Worm (Caenorhabditis elegans) whole organism, L3 larva: ENCODE data around the gene T12G3.2.

Experiments used
- R02D3.7 ChIP-seq: fragments of 150-350 bp; optimal IDR thresholded peaks from 2 replicates; lab custom pipeline; 2014; ENCODE audit warnings: missing biosample characterization, missing genetic modification characterization
- ZK546.5 ChIP-seq: sonication (generic microtip); optimal IDR thresholded peaks from 2 replicates; lab custom pipeline; 2017; ENCODE audit warnings: missing biosample characterization, missing genetic modification characterization
- aly-2 ChIP-seq: fragments of 150-350 bp; optimal IDR thresholded peaks from 2 replicates; lab custom pipeline; 2014; ENCODE audit warnings: missing biosample characterization, missing genetic modification characterization
- ama-1 ChIP-seq: fragments of 150-350 bp; optimal IDR thresholded peaks from 2 replicates; lab custom pipeline; 2018
- ceh-16 ChIP-seq: sonication (generic microtip); optimal IDR thresholded peaks from 2 replicates; lab custom pipeline; 2017; ENCODE audit warnings: missing biosample characterization, missing genetic modification characterization
- ceh-28 ChIP-seq: fragments of 150-350 bp; optimal IDR thresholded peaks from 2 replicates; lab custom pipeline; 2014; ENCODE audit warnings: missing biosample characterization, missing genetic modification reagents, missing genetic modification characterization
- ceh-9 ChIP-seq: sonication (generic microtip); optimal IDR thresholded peaks from 2 replicates; lab custom pipeline; 2018; ENCODE audit warnings: missing biosample characterization, missing genetic modification characterization
- daf-12 ChIP-seq: fragments of 150-350 bp; optimal IDR thresholded peaks from 2 replicates; lab custom pipeline; 2014; ENCODE audit warnings: missing biosample characterization, missing genetic modification reagents, missing genetic modification characterization
- egl-27 ChIP-seq: sonication (generic microtip); optimal IDR thresholded peaks from 4 replicates; lab custom pipeline; 2017; ENCODE audit warnings: missing biosample characterization, missing genetic modification reagents, missing genetic modification characterization
- egl-5 ChIP-seq: fragments of 150-350 bp; optimal IDR thresholded peaks from 2 replicates; lab custom pipeline; 2017; ENCODE audit warnings: missing biosample characterization, missing genetic modification reagents, missing genetic modification characterization, inconsistent platforms
- elt-1 ChIP-seq: fragments of 150-350 bp; optimal IDR thresholded peaks from 2 replicates; lab custom pipeline; 2014; ENCODE audit warnings: missing biosample characterization, missing genetic modification characterization
- elt-2 ChIP-seq: sonication (generic microtip); optimal IDR thresholded peaks from 2 replicates; lab custom pipeline; 2016; ENCODE audit warnings: missing genetic modification reagents, mild to moderate bottlenecking, missing genetic modification characterization, missing compliant biosample characterization
- elt-3 ChIP-seq, 3 experiments: fragments of 150-350 bp in 1 of 3; sonication (generic microtip) in 2 of 3; optimal IDR thresholded peaks; 2 replicates in 2 of 3; 4 replicates in 1 of 3; lab custom pipeline; 2014 to 2017; ENCODE audit warnings: missing biosample characterization in 3 of 3, missing genetic modification characterization in 3 of 3
- eor-1 ChIP-seq, 2 experiments: fragments of 150-350 bp; optimal IDR thresholded peaks; 2 replicates each; lab custom pipeline; 2014 to 2018; ENCODE audit warnings: missing biosample characterization in 2 of 2, missing genetic modification characterization in 2 of 2
- fkh-10 ChIP-seq: sonication (generic microtip); optimal IDR thresholded peaks from 2 replicates; lab custom pipeline; 2017; ENCODE audit warnings: missing biosample characterization, missing genetic modification reagents, missing genetic modification characterization
- fkh-2 ChIP-seq: fragments of 150-350 bp; optimal IDR thresholded peaks from 2 replicates; lab custom pipeline; 2014; ENCODE audit warnings: missing biosample characterization, missing genetic modification reagents, missing genetic modification characterization
- fos-1 ChIP-seq: fragments of 150-350 bp; optimal IDR thresholded peaks from 2 replicates; lab custom pipeline; 2014; ENCODE audit warnings: missing biosample characterization, missing genetic modification characterization
- hmg-11 ChIP-seq: sonication (generic microtip); optimal IDR thresholded peaks from 2 replicates; lab custom pipeline; 2016; ENCODE audit warnings: missing genetic modification characterization, missing compliant biosample characterization
- jun-1 ChIP-seq: fragments of 150-350 bp; optimal IDR thresholded peaks from 2 replicates; lab custom pipeline; 2014; ENCODE audit warnings: missing biosample characterization, missing genetic modification reagents, missing genetic modification characterization
- lin-39 ChIP-seq: fragments of 150-350 bp; optimal IDR thresholded peaks from 2 replicates; lab custom pipeline; 2018; ENCODE audit warnings: missing biosample characterization, missing genetic modification reagents, missing genetic modification characterization
- lsy-12 ChIP-seq: sonication (generic microtip); optimal IDR thresholded peaks from 2 replicates; lab custom pipeline; 2016; ENCODE audit warnings: mild to moderate bottlenecking, missing genetic modification characterization, missing compliant biosample characterization
- mdl-1 ChIP-seq: fragments of 150-350 bp; optimal IDR thresholded peaks from 2 replicates; lab custom pipeline; 2014; ENCODE audit warnings: missing biosample characterization, missing genetic modification characterization
- mml-1 ChIP-seq: fragments of 150-350 bp; sonication (generic microtip); optimal IDR thresholded peaks from 3 replicates; lab custom pipeline; 2014; ENCODE audit warnings: missing biosample characterization, missing genetic modification characterization
- nfya-1 ChIP-seq: sonication (generic microtip); optimal IDR thresholded peaks from 2 replicates; lab custom pipeline; 2017; ENCODE audit warnings: missing genetic modification characterization, mild to moderate bottlenecking, missing compliant biosample characterization, antibody characterized with exemption, moderate library complexity; ENCODE audit not compliant: insufficient read depth
- nhr-11 ChIP-seq: fragments of 150-350 bp; optimal IDR thresholded peaks from 2 replicates; lab custom pipeline; 2014; ENCODE audit warnings: missing biosample characterization, missing genetic modification characterization
- nhr-12 ChIP-seq: fragments of 150-350 bp; optimal IDR thresholded peaks from 2 replicates; lab custom pipeline; 2014; ENCODE audit warnings: missing biosample characterization, missing genetic modification characterization
- nhr-23 ChIP-seq: fragments of 150-350 bp; optimal IDR thresholded peaks from 2 replicates; lab custom pipeline; 2014; ENCODE audit warnings: missing biosample characterization, missing genetic modification reagents, missing genetic modification characterization
- nhr-25 ChIP-seq: sonication (generic microtip); optimal IDR thresholded peaks from 2 replicates; lab custom pipeline; 2017; ENCODE audit warnings: missing biosample characterization, missing genetic modification characterization
- nhr-28 ChIP-seq: fragments of 150-350 bp; optimal IDR thresholded peaks from 2 replicates; lab custom pipeline; 2014; ENCODE audit warnings: missing biosample characterization, missing genetic modification characterization
- nhr-43 ChIP-seq: sonication (generic microtip); optimal IDR thresholded peaks from 2 replicates; lab custom pipeline; 2016; ENCODE audit warnings: mild to moderate bottlenecking, missing genetic modification characterization, missing compliant biosample characterization; ENCODE audit not compliant: poor library complexity, severe bottlenecking
- nhr-67 ChIP-seq: fragments of 150-350 bp; optimal IDR thresholded peaks from 2 replicates; lab custom pipeline; 2014; ENCODE audit warnings: missing biosample characterization, missing genetic modification characterization
- nhr-76 ChIP-seq: fragments of 150-350 bp; sonication (generic microtip); optimal IDR thresholded peaks from 5 replicates; lab custom pipeline; 2014; ENCODE audit warnings: missing biosample characterization, missing genetic modification characterization
- pha-4 ChIP-seq: fragments of 150-350 bp; optimal IDR thresholded peaks from 2 replicates; lab custom pipeline; 2014; ENCODE audit warnings: missing biosample characterization, missing genetic modification reagents, missing genetic modification characterization
- pqm-1 ChIP-seq: fragments of 150-350 bp; optimal IDR thresholded peaks from 2 replicates; lab custom pipeline; 2017; ENCODE audit warnings: missing biosample characterization, missing genetic modification characterization, inconsistent platforms
- sea-2 ChIP-seq: fragments of 150-350 bp; sonication (generic microtip); optimal IDR thresholded peaks from 4 replicates; lab custom pipeline; 2014; ENCODE audit warnings: missing biosample characterization, missing genetic modification reagents, missing genetic modification characterization
- skn-1 ChIP-seq: fragments of 150-350 bp; optimal IDR thresholded peaks from 2 replicates; lab custom pipeline; 2014; ENCODE audit warnings: missing biosample characterization, missing genetic modification characterization
- snpc-4 ChIP-seq: fragments of 150-350 bp; optimal IDR thresholded peaks from 2 replicates; lab custom pipeline; 2014; ENCODE audit warnings: missing biosample characterization, missing genetic modification characterization
- tbx-2 ChIP-seq: sonication (generic microtip); optimal IDR thresholded peaks from 2 replicates; lab custom pipeline; 2016; ENCODE audit warnings: mild to moderate bottlenecking, missing genetic modification characterization, missing compliant biosample characterization
- unc-39 ChIP-seq: sonication (generic microtip); optimal IDR thresholded peaks from 4 replicates; lab custom pipeline; 2017; ENCODE audit warnings: missing biosample characterization, missing genetic modification characterization
- unc-62 ChIP-seq: fragments of 150-350 bp; sonication (generic microtip); optimal IDR thresholded peaks from 4 replicates; lab custom pipeline; 2014; ENCODE audit warnings: missing biosample characterization, missing genetic modification reagents, missing genetic modification characterization
- zag-1 ChIP-seq: fragments of 150-350 bp; optimal IDR thresholded peaks from 2 replicates; lab custom pipeline; 2014; ENCODE audit warnings: missing biosample characterization, missing genetic modification characterization
- ztf-11 ChIP-seq: fragments of 150-350 bp; optimal IDR thresholded peaks from 2 replicates; lab custom pipeline; 2014; ENCODE audit warnings: missing biosample characterization, missing genetic modification characterization
- ztf-4 ChIP-seq: fragments of 150-350 bp; optimal IDR thresholded peaks from 2 replicates; lab custom pipeline; 2014; ENCODE audit warnings: missing biosample characterization, missing genetic modification characterization

The T12G3.2 gene

ce11 chrIV:12043054-12043453 lies 3.7 kb downstream of the T12G3.2 start:
- peak; percentile 39 for TF ChIP-seq elt-2 (tag; lab: Kevin White, UChicago)
- TF ChIP-seq pqm-1, result peak; percentile 4
- no peak for TF ChIP-seq lsy-12 (tag; lab: Kevin White, UChicago)
- TF ChIP-seq eor-1 (tag; optimal IDR thresholded peaks at IDR 0.05; lab: Kevin White, UChicago), result no peak
- TF ChIP-seq unc-39 (tag; lab: Kevin White, UChicago), result no peak
- TF ChIP-seq egl-27 (tag; lab: Kevin White, UChicago), result no peak

ce11 chrIV:12040431-12040830 lies 6.3 kb downstream of the T12G3.2 start:
- TF ChIP-seq ceh-9 (tag; lab: Kevin White, UChicago) (no peak), R02D3.7 (no peak), lsy-12 (tag; lab: Kevin White, UChicago) (no peak), egl-5 (no peak), zag-1 (tag; lab: Kevin White, UChicago) (no peak), elt-2 (tag; lab: Kevin White, UChicago) (no peak), tbx-2 (tag; lab: Kevin White, UChicago) (no peak), daf-12 (tag; lab: Kevin White, UChicago) (no peak), hmg-11 (tag; lab: Kevin White, UChicago) (no peak)

- no peak for TF ChIP-seq ztf-11 (tag; lab: Kevin White, UChicago)
- TF ChIP-seq nhr-67, result no peak
- TF ChIP-seq lin-39 (tag; lab: Kevin White, UChicago), result no peak
- no peak for TF ChIP-seq nfya-1
- no peak for TF ChIP-seq ZK546.5
- TF ChIP-seq fkh-10 (GFP tag; lab: Kevin White, UChicago), result no peak
- TF ChIP-seq nhr-23 (tag; lab: Kevin White, UChicago), result no peak
- TF ChIP-seq fkh-2 (tag; lab: Kevin White, UChicago), result no peak
- no peak for TF ChIP-seq nhr-12
- TF ChIP-seq mdl-1 (tag; lab: Kevin White, UChicago), result no peak
- TF ChIP-seq mml-1 (tag; lab: Kevin White, UChicago), result no peak
- TF ChIP-seq elt-1 (tag; lab: Kevin White, UChicago), result no peak
- no peak for TF ChIP-seq daf-12 (tag; lab: Kevin White, UChicago)
- TF ChIP-seq ceh-28, result no peak
- TF ChIP-seq R02D3.7, result no peak
- no peak for TF ChIP-seq unc-62 (GFP tag; lab: Kevin White, UChicago)
- no peak for TF ChIP-seq eor-1 (tag; optimal IDR thresholded peaks at IDR 0.05; lab: Kevin White, UChicago)
- no peak for TF ChIP-seq snpc-4 (tag; lab: Kevin White, UChicago)
- TF ChIP-seq pqm-1, result no peak
- peak in 1 of 3 experiments; percentile 9 for TF ChIP-seq elt-3 (tag; optimal IDR thresholded peaks at IDR 0.05; lab: Kevin White, UChicago)
- TF ChIP-seq ama-1, result peak; percentile 91
- no peak for TF ChIP-seq nhr-76 (tag; lab: Kevin White, UChicago)
- TF ChIP-seq tbx-2 (tag; lab: Kevin White, UChicago), result peak; percentile 56
- TF ChIP-seq nhr-28 (tag; lab: Kevin White, UChicago), result no peak
- no peak for TF ChIP-seq egl-5
- TF ChIP-seq zag-1 (tag; lab: Kevin White, UChicago), result no peak
- peak; percentile 5 for TF ChIP-seq lsy-12 (tag; lab: Kevin White, UChicago)
- no peak for TF ChIP-seq skn-1 (tag; lab: Kevin White, UChicago)
- TF ChIP-seq sea-2 (GFP tag; lab: Kevin White, UChicago), result no peak
- TF ChIP-seq nhr-43, result peak; percentile 20
- TF ChIP-seq nhr-11, result no peak
- no peak for TF ChIP-seq ceh-9 (tag; lab: Kevin White, UChicago)
- no peak for TF ChIP-seq jun-1 (tag; lab: Kevin White, UChicago)
- TF ChIP-seq elt-2 (tag; lab: Kevin White, UChicago), result peak; percentile 19
- peak; percentile 49 for TF ChIP-seq pha-4
- no peak for TF ChIP-seq unc-39 (tag; lab: Kevin White, UChicago)
- no peak for TF ChIP-seq aly-2 (tag; lab: Kevin White, UChicago)
- TF ChIP-seq fos-1 (tag; lab: Kevin White, UChicago), result no peak
- TF ChIP-seq nhr-25, result peak; percentile 42
- TF ChIP-seq ztf-4 (tag; lab: Kevin White, UChicago), result peak; percentile 13
- TF ChIP-seq ceh-16, result no peak
- TF ChIP-seq hmg-11 (tag; lab: Kevin White, UChicago), result no peak
These were observed 9.8 kb downstream of the T12G3.2 start for ce11 chrIV:12036924-12037323.
